Fruit fly (Drosophila melanogaster) whole organism, embryonic: ENCODE results near the gene CG4970.
A peak's percentile ranks its signal among the peaks of the same experiment; 100 is the strongest.

Experiments
- CG10267 ChIP-seq: fragments of 200-800 bp; sonication (Bioruptor generic); optimal IDR thresholded peaks from 2 replicates; lab custom pipeline; 2018; ENCODE audit warnings: missing biosample characterization, mild to moderate bottlenecking, missing genetic modification characterization, moderate library complexity
- CG10654 ChIP-seq: fragments of 200-800 bp; sonication (Bioruptor generic); optimal IDR thresholded peaks from 2 replicates; lab custom pipeline; 2016; ENCODE audit warnings: missing biosample characterization, missing genetic modification characterization
- CG12155 ChIP-seq: fragments of 200-800 bp; sonication (Bioruptor generic); optimal IDR thresholded peaks from 3 replicates; lab custom pipeline; 2016; ENCODE audit warnings: missing biosample characterization, missing genetic modification characterization
- CG12299 ChIP-seq: fragments of 200-800 bp; sonication (Bioruptor generic); optimal IDR thresholded peaks from 2 replicates; lab custom pipeline; 2018; ENCODE audit warnings: missing biosample characterization, mild to moderate bottlenecking, missing genetic modification characterization
- CG1233 ChIP-seq: fragments of 200-800 bp; sonication (Bioruptor generic); optimal IDR thresholded peaks from 4 replicates; lab custom pipeline; 2018; ENCODE audit warnings: missing biosample characterization, mild to moderate bottlenecking, missing genetic modification characterization
- CG12391 ChIP-seq: fragments of 200-800 bp; sonication (Bioruptor generic); optimal IDR thresholded peaks from 3 replicates; lab custom pipeline; 2018; ENCODE audit warnings: missing biosample characterization, mild to moderate bottlenecking, missing genetic modification characterization, moderate library complexity
- CG12744 ChIP-seq: fragments of 200-800 bp; sonication (Bioruptor generic); optimal IDR thresholded peaks from 2 replicates; lab custom pipeline; 2016; ENCODE audit warnings: missing biosample characterization, missing genetic modification characterization
- CG13287 ChIP-seq: fragments of 200-800 bp; sonication (Bioruptor generic); IDR thresholded peaks from 2 replicates; pipeline ENCODE4 v1.3.6; 2022; ENCODE audit warnings: missing biosample characterization, missing genetic modification characterization; ENCODE audit not compliant: partially characterized antibody
- CG13775 ChIP-seq: fragments of 200-800 bp; sonication (Bioruptor generic); optimal IDR thresholded peaks from 3 replicates; lab custom pipeline; 2017; ENCODE audit warnings: missing biosample characterization, mild to moderate bottlenecking, missing genetic modification characterization
- CG15514 ChIP-seq: fragments of 200-800 bp; sonication (Bioruptor generic); optimal IDR thresholded peaks from 3 replicates; lab custom pipeline; 2017; ENCODE audit warnings: missing biosample characterization, missing genetic modification characterization, mild to moderate bottlenecking, moderate library complexity, missing genetic modification reagents
- CG17359 ChIP-seq: fragments of 200-800 bp; sonication (Bioruptor generic); optimal IDR thresholded peaks from 3 replicates; lab custom pipeline; 2018; ENCODE audit warnings: missing biosample characterization, mild to moderate bottlenecking, missing genetic modification characterization, moderate library complexity
- CG2889 ChIP-seq: fragments of 200-800 bp; sonication (Bioruptor generic); IDR thresholded peaks from 3 replicates; pipeline ENCODE4 v1.3.6; 2022; ENCODE audit warnings: missing biosample characterization, missing genetic modification characterization
- CG30403 ChIP-seq: fragments of 200-800 bp; sonication (Bioruptor generic); optimal IDR thresholded peaks from 3 replicates; lab custom pipeline; 2016; ENCODE audit warnings: missing biosample characterization, missing genetic modification characterization
- CG43689 ChIP-seq: fragments of 200-800 bp; sonication (Bioruptor generic); IDR thresholded peaks from 2 replicates; pipeline ENCODE4 v1.3.6; 2022; ENCODE audit warnings: missing biosample characterization, missing genetic modification characterization
- CG4424 ChIP-seq: fragments of 200-800 bp; sonication (Bioruptor generic); optimal IDR thresholded peaks from 3 replicates; lab custom pipeline; 2016; ENCODE audit warnings: missing biosample characterization, missing genetic modification characterization
- CG7839 ChIP-seq: fragments of 200-800 bp; sonication (Bioruptor generic); optimal IDR thresholded peaks from 3 replicates; lab custom pipeline; 2018; ENCODE audit warnings: missing biosample characterization, mild to moderate bottlenecking, missing genetic modification characterization, moderate library complexity
- CG7963 ChIP-seq: fragments of 200-800 bp; sonication (Bioruptor generic); IDR thresholded peaks from 3 replicates; pipeline ENCODE4 v1.3.6; 2022; ENCODE audit warnings: missing biosample characterization, missing genetic modification characterization; ENCODE audit not compliant: partially characterized antibody
- CG8765 ChIP-seq: fragments of 200-800 bp; sonication (Bioruptor generic); IDR thresholded peaks from 2 replicates; pipeline ENCODE4 v1.3.6; 2022; ENCODE audit warnings: missing biosample characterization, missing genetic modification characterization
- CG9797 ChIP-seq: fragments of 200-800 bp; sonication (Bioruptor generic); optimal IDR thresholded peaks from 3 replicates; lab custom pipeline; 2018; ENCODE audit warnings: missing biosample characterization, mild to moderate bottlenecking, missing genetic modification characterization
- Dbx ChIP-seq: fragments of 200-800 bp; sonication (Bioruptor generic); IDR thresholded peaks from 3 replicates; pipeline ENCODE4 v1.3.6; 2022; ENCODE audit warnings: missing biosample characterization, missing genetic modification characterization
- HLH4C ChIP-seq: fragments of 200-800 bp; sonication (Bioruptor generic); IDR thresholded peaks from 3 replicates; pipeline ENCODE4 v1.3.6; 2022; ENCODE audit warnings: missing biosample characterization, missing genetic modification characterization; ENCODE audit not compliant: partially characterized antibody
- Lhr ChIP-seq: fragments of 200-800 bp; sonication (Bioruptor generic); optimal IDR thresholded peaks from 3 replicates; lab custom pipeline; 2017; ENCODE audit warnings: mild to moderate bottlenecking, missing biosample characterization, missing genetic modification reagents, missing genetic modification characterization
- MBD-R2 ChIP-seq: fragments of 200-800 bp; sonication (Bioruptor generic); IDR thresholded peaks from 2 replicates; pipeline ENCODE4 v1.3.6; 2022; ENCODE audit warnings: missing biosample characterization, missing genetic modification characterization
- MESR4 ChIP-seq: fragments of 200-800 bp; sonication (Bioruptor generic); optimal IDR thresholded peaks from 2 replicates; lab custom pipeline; 2018; ENCODE audit warnings: missing biosample characterization, mild to moderate bottlenecking, missing genetic modification characterization, moderate library complexity
- NFAT ChIP-seq: fragments of 200-800 bp; sonication (Bioruptor generic); IDR thresholded peaks from 2 replicates; pipeline ENCODE4 v1.3.6; 2022; ENCODE audit warnings: missing biosample characterization, missing genetic modification characterization
- Nf-YA ChIP-seq: fragments of 200-800 bp; sonication (Bioruptor generic); IDR thresholded peaks from 2 replicates; pipeline ENCODE4 v1.3.6; 2022; ENCODE audit warnings: missing biosample characterization, missing genetic modification characterization
- Nf-YB ChIP-seq: fragments of 200-800 bp; sonication (Bioruptor generic); optimal IDR thresholded peaks from 3 replicates; lab custom pipeline; 2019; ENCODE audit warnings: missing biosample characterization, mild to moderate bottlenecking, missing genetic modification characterization, moderate library complexity
- Rfx ChIP-seq: fragments of 200-800 bp; sonication (Bioruptor generic); IDR thresholded peaks from 2 replicates; pipeline ENCODE4 v1.3.6; 2022; ENCODE audit warnings: missing biosample characterization, missing genetic modification characterization
- Side ChIP-seq: fragments of 200-800 bp; sonication (Bioruptor generic); optimal IDR thresholded peaks from 2 replicates; lab custom pipeline; 2016; ENCODE audit warnings: missing biosample characterization, missing genetic modification characterization
- Sox100B ChIP-seq: fragments of 200-800 bp; sonication (Bioruptor generic); optimal IDR thresholded peaks from 3 replicates; lab custom pipeline; 2018; ENCODE audit warnings: missing biosample characterization, mild to moderate bottlenecking, missing genetic modification characterization
- Usf ChIP-seq: fragments of 200-800 bp; sonication (Bioruptor generic); optimal IDR thresholded peaks from 2 replicates; lab custom pipeline; 2017; ENCODE audit warnings: missing genotype, missing biosample characterization, missing genetic modification characterization
- bcd ChIP-seq: fragments of 200-800 bp; sonication (Bioruptor generic); optimal IDR thresholded peaks from 2 replicates; lab custom pipeline; 2017; ENCODE audit warnings: missing biosample characterization, mild to moderate bottlenecking, missing genetic modification characterization
- chinmo ChIP-seq: fragments of 200-800 bp; sonication (Bioruptor generic); IDR thresholded peaks from 4 replicates; pipeline ENCODE4 v1.3.6; 2022; ENCODE audit warnings: missing biosample characterization, missing genetic modification characterization; ENCODE audit not compliant: partially characterized antibody
- ci ChIP-seq: fragments of 200-800 bp; sonication (Bioruptor generic); IDR thresholded peaks from 3 replicates; pipeline ENCODE4 v1.3.6; 2022; ENCODE audit warnings: missing biosample characterization, missing genetic modification characterization
- crp ChIP-seq, 2 experiments: fragments of 200-800 bp; sonication (Bioruptor generic); optimal IDR thresholded peaks; 2 replicates in 1 of 2; 3 replicates in 1 of 2; lab custom pipeline; 2017; ENCODE audit warnings: missing biosample characterization in 2 of 2, missing genetic modification characterization in 2 of 2, mild to moderate bottlenecking in 1 of 2, moderate library complexity in 1 of 2
- dpn ChIP-seq, 2 experiments: fragments of 200-800 bp; sonication (Bioruptor generic); optimal IDR thresholded peaks; 3 replicates each; lab custom pipeline; 2016; ENCODE audit warnings: missing biosample characterization in 2 of 2, missing genetic modification characterization in 2 of 2
- dysf ChIP-seq: fragments of 200-800 bp; sonication (Bioruptor generic); IDR thresholded peaks from 3 replicates; pipeline ENCODE4 v1.3.6; 2022; ENCODE audit warnings: missing biosample characterization, missing genetic modification characterization
- fd3F ChIP-seq: fragments of 200-800 bp; sonication (Bioruptor generic); optimal IDR thresholded peaks from 2 replicates; lab custom pipeline; 2018; ENCODE audit warnings: missing biosample characterization, mild to moderate bottlenecking, missing genetic modification characterization, moderate library complexity
- lab ChIP-seq: fragments of 200-800 bp; sonication (Bioruptor generic); optimal IDR thresholded peaks from 3 replicates; lab custom pipeline; 2017; ENCODE audit warnings: missing biosample characterization, missing genetic modification characterization, mild to moderate bottlenecking, moderate library complexity, missing genetic modification reagents
- lmd ChIP-seq: fragments of 200-800 bp; sonication (Bioruptor generic); IDR thresholded peaks from 2 replicates; pipeline ENCODE4 v1.3.6; 2022; ENCODE audit warnings: missing biosample characterization, missing genetic modification characterization
- lov ChIP-seq, 2 experiments: fragments of 200-800 bp in 1 of 2; fragments of >200 bp in 1 of 2; sonication (Bioruptor generic) in 1 of 2; IDR thresholded peaks in 1 of 2; optimal IDR thresholded peaks in 1 of 2; 2 replicates in 1 of 2; 3 replicates in 1 of 2; pipeline versions ENCODE4 v1.3.6 to Lab custom; 2017 to 2022; ENCODE audit warnings: missing biosample characterization in 1 of 2, missing genetic modification characterization in 1 of 2
- org-1 ChIP-seq: fragments of 200-800 bp; sonication (Bioruptor generic); optimal IDR thresholded peaks from 2 replicates; lab custom pipeline; 2017; ENCODE audit warnings: missing biosample characterization, missing genetic modification characterization
- scrt ChIP-seq: fragments of 200-800 bp; sonication (Bioruptor generic); optimal IDR thresholded peaks from 2 replicates; lab custom pipeline; 2018; ENCODE audit warnings: missing biosample characterization, mild to moderate bottlenecking, missing genetic modification characterization, moderate library complexity
- sens ChIP-seq: fragments of 200-800 bp; sonication (Bioruptor generic); peaks from one replicate; lab custom pipeline; 2016; ENCODE audit warnings: missing biosample characterization, missing genetic modification characterization
- sisA ChIP-seq: fragments of 200-800 bp; sonication (Bioruptor generic); IDR thresholded peaks from 2 replicates; pipeline ENCODE4 v1.3.6; 2022; ENCODE audit warnings: missing biosample characterization, missing genetic modification characterization
- sob ChIP-seq: fragments of 200-800 bp; sonication (Bioruptor generic); IDR thresholded peaks from 2 replicates; pipeline ENCODE4 v1.3.6; 2022; ENCODE audit warnings: missing biosample characterization, missing genetic modification characterization
- sr ChIP-seq: fragments of 200-800 bp; sonication (Bioruptor generic); IDR thresholded peaks from 3 replicates; pipeline ENCODE4 v1.3.6; 2022; ENCODE audit warnings: missing biosample characterization, missing genetic modification characterization
- tio ChIP-seq: fragments of 200-800 bp; sonication (Bioruptor generic); optimal IDR thresholded peaks from 2 replicates; lab custom pipeline; 2017; ENCODE audit warnings: missing biosample characterization, missing genetic modification characterization, inconsistent platforms
- usp ChIP-seq: fragments of >200 bp; optimal IDR thresholded peaks from 2 replicates; lab custom pipeline; 2017; ENCODE audit warnings: missing biosample characterization, missing genetic modification characterization
- zf30C ChIP-seq: fragments of 200-800 bp; sonication (Bioruptor generic); optimal IDR thresholded peaks from 3 replicates; lab custom pipeline; 2018; ENCODE audit warnings: missing biosample characterization, mild to moderate bottlenecking, missing genetic modification characterization

Gene CG4970

dm6 chr2L:11528129-11528589 lies 11.0 kb downstream of the CG4970 start, which contains the start of gene CG31705 (continued):
- TF ChIP-seq CG12744 (GFP tag; lab: Kevin White, UChicago) = no peak
- peak; percentile 41; the same call in 1 of the 2 replicates for TF ChIP-seq CG8765 (GFP tag; lab: Robert Waterston, UW)
- TF ChIP-seq Rfx (GFP tag; lab: Robert Waterston, UW) = peak; percentile 65
- no peak for TF ChIP-seq Nf-YB
- TF ChIP-seq MBD-R2 (GFP tag; lab: Robert Waterston, UW) = no peak; the same call in 1 of the 2 replicates
- peak; percentile 30; the same call in 1 of the 2 replicates for TF ChIP-seq sisA (GFP tag; lab: Robert Waterston, UW)
- peak; percentile 13 for TF ChIP-seq CG10654 (GFP tag; lab: Kevin White, UChicago)
- TF ChIP-seq CG17359 = peak; percentile 1
- TF ChIP-seq crp (GFP tag; optimal IDR thresholded peaks at IDR 0.05; lab: Kevin White, UChicago) = no peak
- TF ChIP-seq CG30403 (GFP tag; lab: Kevin White, UChicago) = peak; percentile 50
- TF ChIP-seq CG2889 (GFP tag; lab: Robert Waterston, UW) = no peak
- TF ChIP-seq lab = peak; percentile 48
- TF ChIP-seq fd3F (GFP tag; lab: Kevin White, UChicago) = peak; percentile 39
- TF ChIP-seq CG9797 (GFP tag; lab: Kevin White, UChicago) = no peak
- peak; percentile 42 for TF ChIP-seq tio (GFP tag; lab: Kevin White, UChicago)
- no peak for TF ChIP-seq HLH4C (GFP tag; lab: Robert Waterston, UW)
- TF ChIP-seq CG12391 (tag; lab: Kevin White, UChicago) = peak; percentile 38
- TF ChIP-seq chinmo (GFP tag; lab: Robert Waterston, UW) = no peak
- TF ChIP-seq CG15514 (GFP tag; lab: Kevin White, UChicago) = peak; percentile 38
- TF ChIP-seq Side (GFP tag; lab: Kevin White, UChicago) = no peak
- TF ChIP-seq lmd (GFP tag; lab: Robert Waterston, UW) = peak; percentile 48
- TF ChIP-seq CG13287 = no peak
- TF ChIP-seq lov (optimal IDR thresholded peaks at IDR 0.05; lab: Kevin White, UChicago) = no peak
- no peak for TF ChIP-seq lov (GFP tag; IDR thresholded peaks at IDR 0.05; lab: Robert Waterston, UW)
- TF ChIP-seq Lhr (GFP tag; lab: Kevin White, UChicago) = no peak
- TF ChIP-seq CG10267 (tag; lab: Kevin White, UChicago) = peak; percentile 25
- no peak for TF ChIP-seq sr (GFP tag; lab: Robert Waterston, UW)
- peak; percentile 34 for TF ChIP-seq CG4424
- no peak for TF ChIP-seq MESR4 (GFP tag; lab: Kevin White, UChicago)
- no peak for TF ChIP-seq zf30C (GFP tag; lab: Kevin White, UChicago)
- TF ChIP-seq sob (GFP tag; lab: Robert Waterston, UW) = peak; percentile 47; the same call in 1 of the 2 replicates
- TF ChIP-seq Usf = peak; percentile 48
- TF ChIP-seq CG7839 (tag; lab: Kevin White, UChicago) = peak; percentile 67
- TF ChIP-seq dpn (GFP tag; optimal IDR thresholded peaks at IDR 0.05; lab: Kevin White, UChicago) = peak; percentile 30 to 34
- peak; percentile 60 for TF ChIP-seq CG1233 (GFP tag; lab: Kevin White, UChicago)
- 0 out of 3 replicates have a peak, but pooled peaks have one; percentile 13 for TF ChIP-seq ci (GFP tag; lab: Robert Waterston, UW)
- TF ChIP-seq NFAT = peak; percentile 57
- peak; percentile 64 for TF ChIP-seq CG13775 (GFP tag; lab: Kevin White, UChicago)
- TF ChIP-seq CG12155 (GFP tag; lab: Kevin White, UChicago) = peak; percentile 12
- no peak for TF ChIP-seq Nf-YA (GFP tag; lab: Robert Waterston, UW)
- peak; percentile 60 for TF ChIP-seq Sox100B
- no peak for TF ChIP-seq CG7963 (GFP tag; lab: Robert Waterston, UW)
- TF ChIP-seq CG43689 (GFP tag; lab: Robert Waterston, UW) = no peak
- peak; percentile 63 for TF ChIP-seq bcd (GFP tag; lab: Kevin White, UChicago)
- peak; percentile 64; the same call in 2 of the 3 replicates for TF ChIP-seq dysf
- peak; percentile 3 for TF ChIP-seq org-1 (GFP tag; lab: Kevin White, UChicago)
- no peak for TF ChIP-seq scrt
- no peak for TF ChIP-seq usp
- TF ChIP-seq CG12299 (tag; lab: Kevin White, UChicago) = no peak
- peak; percentile 48; the same call in 1 of the 3 replicates for TF ChIP-seq Dbx
- peak; percentile 63 for TF ChIP-seq sens (GFP tag; lab: Kevin White, UChicago)
